Fruit fly (Drosophila melanogaster) whole organism, embryonic: ENCODE data around the gene PNPase.

Experiments
- Abd-B ChIP-seq: fragments of 200-800 bp; sonication (Bioruptor generic); optimal IDR thresholded peaks from 2 replicates; lab custom pipeline; 2018; ENCODE audit warnings: missing biosample characterization, mild to moderate bottlenecking, missing genetic modification characterization, moderate library complexity
- Adf1 ChIP-seq: fragments of 200-800 bp; sonication (Bioruptor generic); IDR thresholded peaks from 2 replicates; pipeline ENCODE4 v1.3.6; 2022; ENCODE audit warnings: missing biosample characterization, missing genetic modification characterization
- Bdp1 ChIP-seq: fragments of 200-800 bp; sonication (Bioruptor generic); optimal IDR thresholded peaks from 3 replicates; lab custom pipeline; 2016; ENCODE audit warnings: missing biosample characterization, missing genetic modification characterization
- Bgb ChIP-seq: fragments of 200-800 bp; sonication (Bioruptor generic); IDR thresholded peaks from 2 replicates; pipeline ENCODE4 v1.3.6; 2022; ENCODE audit warnings: missing biosample characterization, missing genetic modification characterization; ENCODE audit not compliant: partially characterized antibody
- CG10321 ChIP-seq: fragments of 200-800 bp; sonication (Bioruptor generic); IDR thresholded peaks from 2 replicates; pipeline ENCODE4 v1.3.6; 2022; ENCODE audit warnings: missing biosample characterization, missing genetic modification characterization
- CG10462 ChIP-seq: fragments of 200-800 bp; sonication (Bioruptor generic); optimal IDR thresholded peaks from 2 replicates; lab custom pipeline; 2016; ENCODE audit warnings: missing biosample characterization, missing genetic modification characterization
- CG10959 ChIP-seq: fragments of 200-800 bp; sonication (Bioruptor generic); IDR thresholded peaks from 2 replicates; pipeline ENCODE4 v1.3.6; 2022; ENCODE audit warnings: missing biosample characterization, missing genetic modification characterization
- CG11695 ChIP-seq: fragments of 200-800 bp; sonication (Bioruptor generic); IDR thresholded peaks from 3 replicates; pipeline ENCODE4 v1.3.6; 2022; ENCODE audit warnings: missing biosample characterization, missing genetic modification characterization
- CG12299 ChIP-seq: fragments of 200-800 bp; sonication (Bioruptor generic); optimal IDR thresholded peaks from 2 replicates; lab custom pipeline; 2018; ENCODE audit warnings: missing biosample characterization, mild to moderate bottlenecking, missing genetic modification characterization
- CG13424 ChIP-seq: fragments of 200-800 bp; sonication (Bioruptor generic); optimal IDR thresholded peaks from 2 replicates; lab custom pipeline; 2019; ENCODE audit warnings: missing biosample characterization, mild to moderate bottlenecking, missing genetic modification characterization, moderate library complexity
- CG17612 ChIP-seq: fragments of 200-800 bp; sonication (Bioruptor generic); IDR thresholded peaks from 2 replicates; pipeline ENCODE4 v1.3.6; 2022; ENCODE audit warnings: missing biosample characterization, missing genetic modification characterization
- CG32532 ChIP-seq: fragments of 200-800 bp; sonication (Bioruptor generic); IDR thresholded peaks from 2 replicates; pipeline ENCODE4 v1.3.6; 2022; ENCODE audit warnings: missing biosample characterization, missing genetic modification characterization
- CG3726 ChIP-seq: fragments of 200-800 bp; sonication (Bioruptor generic); IDR thresholded peaks from 3 replicates; pipeline ENCODE4, ENCODE4 v1.3.6; 2022; ENCODE audit warnings: missing biosample characterization, missing genetic modification characterization
- CG4282 ChIP-seq: fragments of 200-800 bp; sonication (Bioruptor generic); optimal IDR thresholded peaks from 2 replicates; lab custom pipeline; 2016; ENCODE audit warnings: missing biosample characterization, missing genetic modification characterization
- CG43689 ChIP-seq: fragments of 200-800 bp; sonication (Bioruptor generic); IDR thresholded peaks from 2 replicates; pipeline ENCODE4 v1.3.6; 2022; ENCODE audit warnings: missing biosample characterization, missing genetic modification characterization
- CG4617 ChIP-seq: fragments of 200-800 bp; sonication (Bioruptor generic); optimal IDR thresholded peaks from 3 replicates; lab custom pipeline; 2016; ENCODE audit warnings: missing biosample characterization, missing genetic modification characterization, borderline replicate concordance
- CG4707 ChIP-seq: fragments of 200-800 bp; sonication (Bioruptor generic); optimal IDR thresholded peaks from 2 replicates; lab custom pipeline; 2018; ENCODE audit warnings: missing biosample characterization, mild to moderate bottlenecking, missing genetic modification characterization, moderate library complexity
- CG8478 ChIP-seq: fragments of >200 bp; optimal IDR thresholded peaks from 2 replicates; lab custom pipeline; 2018
- CG9609 ChIP-seq: fragments of 200-800 bp; sonication (Bioruptor generic); optimal IDR thresholded peaks from 3 replicates; lab custom pipeline; 2016; ENCODE audit warnings: missing biosample characterization, missing genetic modification characterization
- CrebB ChIP-seq: fragments of 200-800 bp; sonication (Bioruptor generic); optimal IDR thresholded peaks from 3 replicates; lab custom pipeline; 2018; ENCODE audit warnings: missing biosample characterization, mild to moderate bottlenecking, missing genetic modification characterization
- D ChIP-seq, 2 experiments: fragments of 200-800 bp in 1 of 2; fragments of >200 bp in 1 of 2; sonication (Bioruptor generic) in 1 of 2; optimal IDR thresholded peaks; 2 replicates in 1 of 2; 3 replicates in 1 of 2; lab custom pipeline; 2017; ENCODE audit warnings: mild to moderate bottlenecking in 1 of 2, missing biosample characterization in 1 of 2, missing genetic modification characterization in 1 of 2, missing genetic modification reagents in 1 of 2
- Dref ChIP-seq: fragments of 200-800 bp; sonication (Bioruptor generic); IDR thresholded peaks from 2 replicates; pipeline ENCODE4 v1.3.6; 2022; ENCODE audit warnings: missing biosample characterization, missing genetic modification characterization
- HmgD ChIP-seq: fragments of 200-800 bp; sonication (Bioruptor generic); optimal IDR thresholded peaks from 3 replicates; lab custom pipeline; 2016; ENCODE audit warnings: missing biosample characterization, missing genetic modification characterization
- Hr78 ChIP-seq, 2 experiments: fragments of 200-800 bp in 1 of 2; fragments of >200 bp in 1 of 2; sonication (Bioruptor generic) in 1 of 2; optimal IDR thresholded peaks; 2 replicates each; lab custom pipeline; 2017 to 2019; ENCODE audit warnings: missing biosample characterization in 2 of 2, missing genetic modification characterization in 2 of 2, mild to moderate bottlenecking in 1 of 2, moderate library complexity in 1 of 2
- Tbp ChIP-seq: fragments of >200 bp; optimal IDR thresholded peaks from 2 replicates; lab custom pipeline; 2018; ENCODE audit warnings: missing biosample characterization, missing genetic modification characterization
- Trl ChIP-seq, 3 experiments: fragments of >200 bp in 2 of 3; fragments of 200-800 bp in 1 of 3; sonication (Bioruptor generic) in 1 of 3; optimal IDR thresholded peaks; 2 replicates in 1 of 3; 3 replicates in 2 of 3; lab custom pipeline; 2016 to 2017; ENCODE audit warnings: missing biosample characterization in 1 of 3, missing genetic modification characterization in 1 of 3
- Usf ChIP-seq: fragments of 200-800 bp; sonication (Bioruptor generic); optimal IDR thresholded peaks from 2 replicates; lab custom pipeline; 2017; ENCODE audit warnings: missing genotype, missing biosample characterization, missing genetic modification characterization
- ab ChIP-seq: fragments of 200-800 bp; sonication (Bioruptor generic); optimal IDR thresholded peaks from 2 replicates; lab custom pipeline; 2016; ENCODE audit warnings: missing biosample characterization, missing genetic modification characterization
- ase ChIP-seq: fragments of 200-800 bp; sonication (Bioruptor generic); IDR thresholded peaks from 3 replicates; pipeline ENCODE4 v1.3.6; 2022; ENCODE audit warnings: missing biosample characterization, missing genetic modification characterization
- cas ChIP-seq: fragments of 200-800 bp; sonication (Bioruptor generic); IDR thresholded peaks from 2 replicates; pipeline ENCODE4 v1.3.6; 2022; ENCODE audit warnings: missing biosample characterization, missing genetic modification characterization
- cato ChIP-seq: fragments of 200-800 bp; sonication (Bioruptor generic); optimal IDR thresholded peaks from 2 replicates; lab custom pipeline; 2016; ENCODE audit warnings: missing biosample characterization, missing genetic modification characterization, borderline replicate concordance
- dati ChIP-seq: fragments of 200-800 bp; sonication (Bioruptor generic); IDR thresholded peaks from 2 replicates; pipeline ENCODE4 v1.3.6; 2022; ENCODE audit warnings: missing biosample characterization, missing genetic modification characterization
- dmrt99B ChIP-seq: fragments of 200-800 bp; sonication (Bioruptor generic); optimal IDR thresholded peaks from 2 replicates; lab custom pipeline; 2018; ENCODE audit warnings: missing biosample characterization, mild to moderate bottlenecking, missing genetic modification characterization, moderate library complexity
- esg ChIP-seq: fragments of 200-800 bp; sonication (Bioruptor generic); conservative IDR thresholded peaks from 2 replicates; pipeline ENCODE4 v1.3.6; 2022; ENCODE audit warnings: missing biosample characterization, missing genetic modification characterization
- eve ChIP-seq, 2 experiments: fragments of >200 bp; optimal IDR thresholded peaks; 2 replicates each; lab custom pipeline; 2017; ENCODE audit warnings: missing biosample characterization in 2 of 2, missing genetic modification characterization in 2 of 2
- fu2 ChIP-seq: fragments of 200-800 bp; sonication (Bioruptor generic); optimal IDR thresholded peaks from 2 replicates; lab custom pipeline; 2016; ENCODE audit warnings: missing biosample characterization, missing genetic modification characterization
- grn ChIP-seq: fragments of 200-800 bp; sonication (Bioruptor generic); optimal IDR thresholded peaks from 3 replicates; lab custom pipeline; 2017; ENCODE audit warnings: missing biosample characterization, missing genetic modification characterization
- h ChIP-seq: fragments of >200 bp; optimal IDR thresholded peaks from 2 replicates; lab custom pipeline; 2017
- kni ChIP-seq: fragments of 200-800 bp; sonication (Bioruptor generic); optimal IDR thresholded peaks from 3 replicates; lab custom pipeline; 2017; ENCODE audit warnings: mild to moderate bottlenecking, missing biosample characterization, missing genetic modification reagents, missing genetic modification characterization
- lbe ChIP-seq: fragments of 200-800 bp; sonication (Bioruptor generic); optimal IDR thresholded peaks from 2 replicates; lab custom pipeline; 2016; ENCODE audit warnings: missing biosample characterization, mild to moderate bottlenecking, missing genetic modification characterization
- lola ChIP-seq, 3 experiments: fragments of >200 bp in 2 of 3; fragments of 200-800 bp in 1 of 3; sonication (Bioruptor generic) in 1 of 3; optimal IDR thresholded peaks; 2 replicates each; lab custom pipeline; 2017 to 2019; ENCODE audit warnings: missing biosample characterization in 3 of 3, missing genetic modification characterization in 3 of 3, mild to moderate bottlenecking in 1 of 3, moderate library complexity in 1 of 3
- pan ChIP-seq, 4 experiments: fragments of >200 bp in 3 of 4; fragments of 200-800 bp in 1 of 4; sonication (Bioruptor generic) in 1 of 4; optimal IDR thresholded peaks in 3 of 4; IDR thresholded peaks in 1 of 4; 2 replicates each; pipeline versions ENCODE4 v1.3.6 to Lab custom; 2017 to 2022; ENCODE audit warnings: missing biosample characterization in 2 of 4, missing genetic modification characterization in 2 of 4, mixed read lengths in 1 of 4
- pita ChIP-seq: fragments of 200-800 bp; sonication (Bioruptor generic); optimal IDR thresholded peaks from 2 replicates; lab custom pipeline; 2017; ENCODE audit warnings: missing biosample characterization, mild to moderate bottlenecking, missing genetic modification characterization
- row ChIP-seq: fragments of 200-800 bp; sonication (Bioruptor generic); IDR thresholded peaks from 3 replicates; pipeline ENCODE4 v1.3.6; 2022; ENCODE audit warnings: missing biosample characterization, missing genetic modification characterization
- sc ChIP-seq, 3 experiments: fragments of >200 bp in 2 of 3; fragments of 200-800 bp in 1 of 3; sonication (Bioruptor generic) in 1 of 3; optimal IDR thresholded peaks; 2 replicates in 2 of 3; 3 replicates in 1 of 3; lab custom pipeline; 2017; ENCODE audit warnings: mild to moderate bottlenecking in 1 of 3, missing biosample characterization in 1 of 3, missing genetic modification characterization in 1 of 3, missing genetic modification reagents in 1 of 3
- sens ChIP-seq: fragments of 200-800 bp; sonication (Bioruptor generic); peaks from one replicate; lab custom pipeline; 2016; ENCODE audit warnings: missing biosample characterization, missing genetic modification characterization
- slp2 ChIP-seq: fragments of 200-800 bp; sonication (Bioruptor generic); optimal IDR thresholded peaks from 2 replicates; lab custom pipeline; 2016; ENCODE audit warnings: missing biosample characterization, missing genetic modification characterization
- vvl ChIP-seq: fragments of 200-800 bp; sonication (Bioruptor generic); IDR thresholded peaks from 2 replicates; pipeline ENCODE4 v1.3.6; 2022; ENCODE audit warnings: missing biosample characterization, missing genetic modification characterization
- wek ChIP-seq: fragments of 200-800 bp; sonication (Bioruptor generic); optimal IDR thresholded peaks from 3 replicates; lab custom pipeline; 2018; ENCODE audit warnings: missing biosample characterization, mild to moderate bottlenecking, missing genetic modification characterization, moderate library complexity

Gene PNPase

dm6 chr3R:31384108-31384507, 21.1 kb downstream of the PNPase start (continued):
- peak; percentile 74 for TF ChIP-seq CG10321 (GFP tag; lab: Robert Waterston, UW)
- TF ChIP-seq D (optimal IDR thresholded peaks at IDR 0.05; lab: Kevin White, UChicago), result no peak
- TF ChIP-seq D (GFP tag; optimal IDR thresholded peaks at IDR 0.05; lab: Kevin White, UChicago), result peak; percentile 92
- peak; percentile 70 for TF ChIP-seq grn (GFP tag; lab: Kevin White, UChicago)
- peak; percentile 94 for TF ChIP-seq CG17612 (GFP tag; lab: Robert Waterston, UW)
- no peak for TF ChIP-seq pan (optimal IDR thresholded peaks at IDR 0.05; lab: Kevin White, UChicago)
- TF ChIP-seq pan (GFP tag; optimal IDR thresholded peaks at IDR 0.05 in 1 of 2, IDR thresholded peaks at IDR 0.05 in 1 of 2), result peak in 1 of 2 experiments; percentile 98
- peak; percentile 98 for TF ChIP-seq row (GFP tag; lab: Robert Waterston, UW)
- TF ChIP-seq CrebB (tag; lab: Kevin White, UChicago), result peak; percentile 94
- TF ChIP-seq Usf (GFP tag; lab: Kevin White, UChicago), result peak; percentile 96
- peak; percentile 19 to 45 for TF ChIP-seq Trl (optimal IDR thresholded peaks at IDR 0.05; lab: Kevin White, UChicago)
- TF ChIP-seq Trl (GFP tag; optimal IDR thresholded peaks at IDR 0.05; lab: Kevin White, UChicago), result peak; percentile 99
- no peak for TF ChIP-seq pita (GFP tag; lab: Kevin White, UChicago)
- peak; percentile 99 for TF ChIP-seq vvl (GFP tag; lab: Robert Waterston, UW)
- TF ChIP-seq CG12299 (tag; lab: Kevin White, UChicago), result peak; percentile 93
- TF ChIP-seq lola (GFP tag; optimal IDR thresholded peaks at IDR 0.05; lab: Kevin White, UChicago), result peak in 1 of 3 experiments; percentile 91
- TF ChIP-seq kni (GFP tag; lab: Kevin White, UChicago), result peak; percentile 34
- no peak for TF ChIP-seq Tbp (GFP tag; lab: Kevin White, UChicago)
- TF ChIP-seq CG10462 (GFP tag; lab: Kevin White, UChicago), result peak; percentile 92
- TF ChIP-seq sc (optimal IDR thresholded peaks at IDR 0.05; lab: Kevin White, UChicago), result no peak
- TF ChIP-seq sc (GFP tag; optimal IDR thresholded peaks at IDR 0.05; lab: Kevin White, UChicago), result peak; percentile 91
- TF ChIP-seq HmgD (GFP tag; lab: Kevin White, UChicago), result peak; percentile 94
- TF ChIP-seq lbe (GFP tag; lab: Kevin White, UChicago), result peak; percentile 98
- peak; percentile 97 for TF ChIP-seq CG3726 (GFP tag; lab: Robert Waterston, UW)
- TF ChIP-seq cas (GFP tag; lab: Robert Waterston, UW), result peak; percentile 97
- peak; percentile 96 for TF ChIP-seq CG13424 (tag; lab: Kevin White, UChicago)
- TF ChIP-seq esg (GFP tag; lab: Robert Waterston, UW), result peak; percentile 97
- TF ChIP-seq CG4707, result peak; percentile 82
- peak; percentile 98 for TF ChIP-seq ase (GFP tag; lab: Robert Waterston, UW)
- TF ChIP-seq sens (GFP tag; lab: Kevin White, UChicago), result peak; percentile 99
- TF ChIP-seq slp2 (GFP tag; lab: Kevin White, UChicago), result peak; percentile 98
- TF ChIP-seq Adf1, result peak; percentile 84
- peak; percentile 92 for TF ChIP-seq CG43689 (GFP tag; lab: Robert Waterston, UW)
- TF ChIP-seq eve (GFP tag; optimal IDR thresholded peaks at IDR 0.05; lab: Kevin White, UChicago), result peak in 1 of 2 experiments; percentile 94
- TF ChIP-seq ab (GFP tag; lab: Kevin White, UChicago), result peak; percentile 90
- peak in 1 of 2 experiments; percentile 78 for TF ChIP-seq Hr78 (GFP tag; optimal IDR thresholded peaks at IDR 0.05; lab: Kevin White, UChicago)
- TF ChIP-seq dmrt99B, result peak; percentile 97
- peak; percentile 95 for TF ChIP-seq cato (GFP tag; lab: Kevin White, UChicago)
- TF ChIP-seq Bdp1 (GFP tag; lab: Kevin White, UChicago), result peak; percentile 91
- TF ChIP-seq CG32532 (GFP tag; lab: Robert Waterston, UW), result peak; percentile 99
- peak; percentile 86 for TF ChIP-seq wek
- TF ChIP-seq Bgb (GFP tag; lab: Robert Waterston, UW), result no peak
- peak; percentile 90 for TF ChIP-seq CG4617 (GFP tag; lab: Kevin White, UChicago)
- peak; percentile 91 for TF ChIP-seq CG4282 (GFP tag; lab: Kevin White, UChicago)
- TF ChIP-seq Dref (GFP tag; lab: Robert Waterston, UW), result peak; percentile 47
- TF ChIP-seq fu2 (GFP tag; lab: Kevin White, UChicago), result peak; percentile 98
- TF ChIP-seq h, result no peak
- peak; percentile 90 for TF ChIP-seq CG10959 (GFP tag; lab: Robert Waterston, UW)
- peak; percentile 97 for TF ChIP-seq Abd-B (GFP tag; lab: Kevin White, UChicago)
- peak; percentile 98 for TF ChIP-seq CG11695 (GFP tag; lab: Robert Waterston, UW)
- no peak for TF ChIP-seq CG8478
- TF ChIP-seq dati (GFP tag; lab: Robert Waterston, UW), result peak; percentile 91
- peak; percentile 97 for TF ChIP-seq CG9609 (GFP tag; lab: Kevin White, UChicago)
